Worm (Caenorhabditis elegans) whole organism, late embryonic: Measurements from ENCODE around the gene nasp-2.
A peak's percentile ranks its signal among the peaks of the same experiment; 100 is the strongest.

Experiments
- C08G9.2 ChIP-seq: sonication (generic microtip); optimal IDR thresholded peaks from 2 replicates; lab custom pipeline; 2016; ENCODE audit warnings: mild to moderate bottlenecking, missing genetic modification characterization, moderate library complexity, missing compliant biosample characterization
- F13H6.1 ChIP-seq: sonication (generic microtip); optimal IDR thresholded peaks from 2 replicates; lab custom pipeline; 2016; ENCODE audit warnings: missing genetic modification characterization, missing compliant biosample characterization
- K02D7.2 ChIP-seq: sonication (generic microtip); optimal IDR thresholded peaks from 2 replicates; lab custom pipeline; 2017; ENCODE audit warnings: mild to moderate bottlenecking, missing genetic modification characterization, missing compliant biosample characterization
- T23F11.4 ChIP-seq: fragments of 200-800 bp; sonication (Bioruptor generic); optimal IDR thresholded peaks from 2 replicates; lab custom pipeline; 2018; ENCODE audit warnings: mild to moderate bottlenecking, missing genetic modification characterization, missing compliant biosample characterization
- Y22D7AL.16 ChIP-seq: sonication (generic microtip); optimal IDR thresholded peaks from 2 replicates; lab custom pipeline; 2016; ENCODE audit warnings: missing genetic modification characterization, missing compliant biosample characterization
- ahr-1 ChIP-seq: sonication (generic microtip); optimal IDR thresholded peaks from 2 replicates; lab custom pipeline; 2016; ENCODE audit warnings: missing genetic modification characterization, missing compliant biosample characterization
- ama-1 ChIP-seq: fragments of 150-350 bp; optimal IDR thresholded peaks from 2 replicates; lab custom pipeline; 2014
- ceh-18 ChIP-seq: sonication (generic microtip); optimal IDR thresholded peaks from 2 replicates; lab custom pipeline; 2016; ENCODE audit warnings: missing genetic modification characterization, missing compliant biosample characterization
- ceh-19 ChIP-seq: fragments of 200-800 bp; sonication (Bioruptor generic); optimal IDR thresholded peaks from 2 replicates; lab custom pipeline; 2018; ENCODE audit warnings: mild to moderate bottlenecking, missing genetic modification characterization, missing compliant biosample characterization
- ceh-2 ChIP-seq: sonication (generic microtip); optimal IDR thresholded peaks from 2 replicates; lab custom pipeline; 2016; ENCODE audit warnings: missing genotype, missing genetic modification characterization, missing compliant biosample characterization
- ceh-24 ChIP-seq: sonication (generic microtip); optimal IDR thresholded peaks from 2 replicates; lab custom pipeline; 2016; ENCODE audit warnings: mild to moderate bottlenecking, missing genetic modification characterization, missing compliant biosample characterization
- ceh-31 ChIP-seq: sonication (generic microtip); optimal IDR thresholded peaks from 2 replicates; lab custom pipeline; 2016; ENCODE audit warnings: missing genetic modification characterization, missing compliant biosample characterization
- ceh-34 ChIP-seq: sonication (generic microtip); optimal IDR thresholded peaks from 2 replicates; lab custom pipeline; 2016; ENCODE audit warnings: mild to moderate bottlenecking, missing genetic modification characterization, missing compliant biosample characterization
- ceh-45 ChIP-seq: fragments of 200-800 bp; sonication (Bioruptor generic); IDR thresholded peaks from 2 replicates; pipeline ENCODE4 v1.3.6; 2022; ENCODE audit warnings: missing genetic modification reagents, missing genetic modification characterization, missing compliant biosample characterization
- ceh-48 ChIP-seq: sonication (generic microtip); optimal IDR thresholded peaks from 2 replicates; lab custom pipeline; 2016; ENCODE audit warnings: missing genetic modification characterization, inconsistent platforms, missing compliant biosample characterization
- che-1 ChIP-seq: sonication (generic microtip); optimal IDR thresholded peaks from 2 replicates; lab custom pipeline; 2016; ENCODE audit warnings: mild to moderate bottlenecking, missing genetic modification characterization, missing compliant biosample characterization
- dmd-4 ChIP-seq: sonication (generic microtip); optimal IDR thresholded peaks from 2 replicates; lab custom pipeline; 2016; ENCODE audit warnings: borderline replicate concordance, missing genetic modification characterization, missing compliant biosample characterization
- dve-1 ChIP-seq: sonication (generic microtip); optimal IDR thresholded peaks from 2 replicates; lab custom pipeline; 2017; ENCODE audit warnings: antibody characterized with exemption, mild to moderate bottlenecking, missing genetic modification characterization, missing compliant biosample characterization
- elt-2 ChIP-seq: sonication (generic microtip); optimal IDR thresholded peaks from 2 replicates; lab custom pipeline; 2016; ENCODE audit warnings: missing genetic modification reagents, missing genetic modification characterization, missing compliant biosample characterization
- elt-4 ChIP-seq: sonication (generic microtip); optimal IDR thresholded peaks from 2 replicates; lab custom pipeline; 2016; ENCODE audit warnings: missing genetic modification characterization, missing compliant biosample characterization
- fkh-6 ChIP-seq: sonication (generic microtip); optimal IDR thresholded peaks from 2 replicates; lab custom pipeline; 2016; ENCODE audit warnings: missing genetic modification characterization, missing compliant biosample characterization
- hlh-13 ChIP-seq: fragments of 200-800 bp; sonication (Bioruptor generic); optimal IDR thresholded peaks from 2 replicates; lab custom pipeline; 2018; ENCODE audit warnings: mild to moderate bottlenecking, missing genetic modification characterization, missing compliant biosample characterization
- hlh-15 ChIP-seq: sonication (generic microtip); optimal IDR thresholded peaks from 2 replicates; lab custom pipeline; 2016; ENCODE audit warnings: missing genetic modification characterization, missing compliant biosample characterization
- hlh-30 ChIP-seq: sonication (generic microtip); optimal IDR thresholded peaks from 2 replicates; lab custom pipeline; 2017; ENCODE audit warnings: antibody characterized with exemption, missing genetic modification characterization, missing compliant biosample characterization; ENCODE audit not compliant: insufficient read depth
- hlh-8 ChIP-seq: sonication (generic microtip); optimal IDR thresholded peaks from 2 replicates; lab custom pipeline; 2016; ENCODE audit warnings: missing genotype, missing genetic modification characterization, missing compliant biosample characterization
- lin-11 ChIP-seq: fragments of 200-800 bp; sonication (Bioruptor generic); optimal IDR thresholded peaks from 2 replicates; lab custom pipeline; 2018; ENCODE audit warnings: mild to moderate bottlenecking, missing genetic modification characterization, missing compliant biosample characterization
- mec-3 ChIP-seq: sonication (generic microtip); optimal IDR thresholded peaks from 2 replicates; lab custom pipeline; 2016; ENCODE audit warnings: borderline replicate concordance, missing genetic modification characterization, missing compliant biosample characterization
- nhr-11 ChIP-seq: fragments of 150-350 bp; optimal IDR thresholded peaks from 2 replicates; lab custom pipeline; 2014; ENCODE audit warnings: missing biosample characterization, missing genetic modification characterization
- npax-4 ChIP-seq: sonication (generic microtip); optimal IDR thresholded peaks from 2 replicates; lab custom pipeline; 2016; ENCODE audit warnings: missing genetic modification characterization, missing compliant biosample characterization
- pha-2 ChIP-seq: sonication (generic microtip); optimal IDR thresholded peaks from 2 replicates; lab custom pipeline; 2017; ENCODE audit warnings: mild to moderate bottlenecking, missing genetic modification characterization, missing compliant biosample characterization
- pha-4 ChIP-seq: fragments of 150-350 bp; optimal IDR thresholded peaks from 2 replicates; lab custom pipeline; 2018; ENCODE audit warnings: missing biosample characterization, missing genetic modification reagents, missing genetic modification characterization
- pqm-1 ChIP-seq: sonication (generic microtip); optimal IDR thresholded peaks from 2 replicates; lab custom pipeline; 2016; ENCODE audit warnings: missing genetic modification characterization, missing compliant biosample characterization
- pros-1 ChIP-seq: fragments of 150-350 bp; optimal IDR thresholded peaks from 2 replicates; lab custom pipeline; 2014; ENCODE audit warnings: missing biosample characterization, missing genetic modification reagents, missing genetic modification characterization
- ref-2 ChIP-seq: sonication (generic microtip); optimal IDR thresholded peaks from 2 replicates; lab custom pipeline; 2016; ENCODE audit warnings: missing genetic modification characterization, missing compliant biosample characterization
- sox-4 ChIP-seq: sonication (generic microtip); optimal IDR thresholded peaks from 2 replicates; lab custom pipeline; 2017; ENCODE audit warnings: mild to moderate bottlenecking, missing genetic modification characterization, inconsistent platforms, missing compliant biosample characterization
- syd-9 ChIP-seq: sonication (generic microtip); optimal IDR thresholded peaks from 2 replicates; lab custom pipeline; 2016; ENCODE audit warnings: mild to moderate bottlenecking, missing genetic modification characterization, moderate library complexity, missing compliant biosample characterization
- tbx-2 ChIP-seq: sonication (generic microtip); optimal IDR thresholded peaks from 2 replicates; lab custom pipeline; 2016; ENCODE audit warnings: missing genetic modification characterization, missing compliant biosample characterization
- tbx-7 ChIP-seq: sonication (generic microtip); optimal IDR thresholded peaks from 2 replicates; lab custom pipeline; 2016; ENCODE audit warnings: missing genotype, missing genetic modification characterization, missing compliant biosample characterization
- unc-3 ChIP-seq, 2 experiments: fragments of 200-800 bp in 1 of 2; sonication (Bioruptor generic) in 1 of 2; sonication (generic microtip) in 1 of 2; conservative IDR thresholded peaks in 1 of 2; optimal IDR thresholded peaks in 1 of 2; 2 replicates each; pipeline versions ENCODE4 v1.3.6 to Lab custom; 2016 to 2022; ENCODE audit warnings: missing compliant biosample characterization in 2 of 2, missing genetic modification characterization in 2 of 2, missing genetic modification reagents in 1 of 2
- unc-55 ChIP-seq: sonication (generic microtip); optimal IDR thresholded peaks from 2 replicates; lab custom pipeline; 2017; ENCODE audit warnings: missing biosample characterization, missing genetic modification reagents, missing genetic modification characterization
- ztf-16 ChIP-seq: sonication (generic microtip); optimal IDR thresholded peaks from 2 replicates; lab custom pipeline; 2017; ENCODE audit warnings: missing genetic modification characterization, missing compliant biosample characterization

nasp-2 gene

DNA sequence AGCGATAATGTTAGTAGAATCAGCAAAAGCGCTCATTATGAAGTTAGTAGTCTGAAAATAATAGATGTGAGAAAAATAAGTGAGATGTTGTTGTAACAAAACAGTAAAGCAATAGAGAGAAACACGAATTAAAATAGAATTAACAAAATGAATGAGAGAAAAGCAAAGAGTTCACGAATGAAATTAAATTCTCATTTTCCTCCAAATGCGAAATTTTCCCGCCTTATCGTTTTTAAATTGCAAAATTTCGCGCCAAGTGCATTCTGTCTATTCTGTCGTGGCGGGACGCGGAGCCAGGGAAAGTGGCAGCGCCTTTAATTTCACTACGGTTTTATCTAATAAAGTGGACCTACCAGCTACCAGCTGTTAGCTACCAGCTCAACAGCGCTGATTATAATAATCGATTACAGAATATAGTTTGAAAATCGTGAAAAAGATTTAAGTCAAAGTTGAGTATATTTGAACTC lies at the start of gene nasp-2:
Gene nasp-2, minus strand, starts transcription at position 51 of the 467 bp plus-strand sequence.
- no peak for TF ChIP-seq che-1 (tag; lab: Kevin White, UChicago)
- TF ChIP-seq Y22D7AL.16 (tag; lab: Kevin White, UChicago) = no peak
- no peak for TF ChIP-seq T23F11.4 (GFP tag; lab: Kevin White, UChicago)
- TF ChIP-seq K02D7.2 (tag; lab: Kevin White, UChicago) = no peak
- no peak for TF ChIP-seq sox-4 (tag; lab: Kevin White, UChicago)
- TF ChIP-seq ceh-18 (tag; lab: Kevin White, UChicago) = no peak
- TF ChIP-seq ceh-31 = no peak
- TF ChIP-seq lin-11 (tag; lab: Kevin White, UChicago) = no peak
- no peak for TF ChIP-seq tbx-7
- TF ChIP-seq unc-3 (GFP tag; conservative IDR thresholded peaks at IDR 0.05; lab: Robert Waterston, UW) = no peak
- no peak for TF ChIP-seq unc-3 (tag; optimal IDR thresholded peaks at IDR 0.05; lab: Kevin White, UChicago)
- no peak for TF ChIP-seq F13H6.1 (tag; lab: Kevin White, UChicago)
- TF ChIP-seq hlh-30 = no peak
- TF ChIP-seq hlh-15 (tag; lab: Kevin White, UChicago) = no peak
- TF ChIP-seq ceh-19 = no peak
- TF ChIP-seq, all 69 proteins: peak for 0

DNA sequence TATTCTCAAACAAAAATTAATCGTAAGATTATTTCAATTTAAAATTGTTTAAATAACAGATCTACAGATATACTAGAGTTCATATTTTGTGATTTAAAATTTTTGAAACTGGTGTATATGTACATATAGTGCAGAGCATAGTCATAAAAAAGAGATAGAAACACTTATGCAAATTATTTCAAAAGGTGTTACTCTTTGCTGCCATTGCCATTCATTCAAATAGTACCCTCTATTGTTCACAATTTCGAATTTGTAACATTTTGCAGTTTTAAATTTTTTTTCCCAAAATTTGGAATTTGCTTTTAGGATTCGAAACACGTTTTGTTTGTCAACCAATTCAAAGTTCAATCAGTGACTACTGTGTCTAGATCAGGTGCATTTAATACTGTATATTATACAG lies 48.2 kb upstream of the nasp-2 start, which contains the start of gene F32H5.4:
Gene F32H5.4, plus strand, starts transcription at position 301 of the 400 bp plus-strand sequence.
- TF ChIP-seq C08G9.2 (tag; lab: Kevin White, UChicago) (no peak), ref-2 (tag; lab: Kevin White, UChicago) (no peak), ceh-19 (no peak), ceh-34 (tag; lab: Kevin White, UChicago) (no peak), elt-2 (tag; lab: Kevin White, UChicago) (no peak), ceh-45 (GFP tag; lab: Robert Waterston, UW) (no peak), fkh-6 (tag; lab: Kevin White, UChicago) (no peak), pha-2 (tag; lab: Kevin White, UChicago) (no peak), ceh-2 (tag; lab: Kevin White, UChicago) (no peak), pqm-1 (tag; lab: Kevin White, UChicago) (no peak), hlh-8 (tag; lab: Kevin White, UChicago) (no peak), nhr-11 (no peak), ceh-24 (no peak), mec-3 (tag; lab: Kevin White, UChicago) (no peak)

DNA sequence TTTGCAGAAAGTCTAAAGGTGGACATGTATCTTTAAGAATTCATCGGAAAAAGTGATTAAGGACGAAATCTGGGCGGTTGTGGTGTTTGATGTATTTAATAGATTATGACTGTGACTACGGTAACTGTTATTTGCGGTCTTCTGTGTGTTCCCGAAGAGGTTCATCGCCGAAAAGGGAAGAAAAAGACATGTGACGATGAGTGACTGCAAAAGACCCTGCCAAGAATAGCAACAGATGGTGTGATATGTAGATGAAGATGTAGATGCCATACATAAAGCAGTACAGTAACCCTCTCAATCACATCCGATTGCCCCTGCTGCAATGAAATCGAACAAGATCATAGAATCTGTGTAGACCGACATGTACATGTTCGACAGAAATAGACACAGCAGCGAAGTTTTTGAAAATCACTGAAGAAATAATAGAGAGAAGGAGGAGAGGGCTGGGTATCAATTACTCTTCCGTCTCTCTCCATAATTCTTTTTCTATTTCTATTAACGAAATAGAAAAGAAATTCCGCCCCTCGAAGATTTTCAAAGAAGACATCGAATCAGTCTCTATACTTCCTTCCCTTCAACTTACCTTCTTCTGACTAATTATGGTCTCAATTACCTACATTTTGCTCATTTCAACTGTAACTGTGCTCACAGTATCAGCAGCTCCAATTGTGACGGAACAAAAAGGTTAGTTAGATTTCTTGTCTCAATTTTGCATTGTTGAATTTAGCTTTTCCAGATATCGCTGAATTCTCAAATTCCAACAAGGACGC lies 46.9 kb upstream of the nasp-2 start, which contains the start of gene F32H5.3:
Gene F32H5.3, plus strand, starts transcription at position 513 of the 770 bp plus-strand sequence.
- TF ChIP-seq ref-2 (tag; lab: Kevin White, UChicago) (no peak), syd-9 (tag; lab: Kevin White, UChicago) (no peak), ahr-1 (tag; lab: Kevin White, UChicago) (no peak)

DNA sequence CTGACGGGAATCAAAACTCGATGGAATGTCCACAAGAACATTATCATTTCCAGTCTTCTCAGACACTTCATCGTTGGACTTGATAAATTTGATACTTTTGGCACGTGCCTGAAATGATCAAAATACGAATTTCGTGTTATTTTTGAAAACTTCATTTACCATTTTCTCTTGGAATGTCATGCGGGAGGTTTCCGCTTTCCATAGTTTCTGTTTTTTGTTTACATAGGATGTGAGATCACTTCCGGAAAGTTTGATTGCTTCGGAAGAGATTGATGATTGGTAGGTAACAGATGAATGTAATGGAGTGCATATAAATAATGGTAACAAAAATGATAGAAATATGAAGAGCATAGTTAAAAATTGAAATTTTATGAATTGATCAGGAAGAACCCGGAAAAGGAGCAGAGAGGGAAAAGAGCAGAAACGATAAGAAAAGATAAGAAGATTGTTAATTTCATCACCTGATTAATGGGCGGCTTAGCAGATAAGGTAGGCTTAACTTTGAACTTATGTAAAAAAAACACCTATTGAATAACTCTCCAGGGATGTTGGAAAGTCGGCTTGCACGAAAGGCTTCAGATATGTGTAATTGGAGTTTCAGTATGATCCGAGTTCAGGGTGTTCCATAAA lies 45.7 kb upstream of the nasp-2 start, which contains the start of gene F32H5.1:
Gene F32H5.1, minus strand, starts transcription at position 386 of the 630 bp plus-strand sequence.
- TF ChIP-seq elt-2 (tag; lab: Kevin White, UChicago) = peak; percentile 19
- TF ChIP-seq ceh-48 (tag; lab: Kevin White, UChicago) = no peak
- TF ChIP-seq, all 69 proteins: peak for 1

DNA sequence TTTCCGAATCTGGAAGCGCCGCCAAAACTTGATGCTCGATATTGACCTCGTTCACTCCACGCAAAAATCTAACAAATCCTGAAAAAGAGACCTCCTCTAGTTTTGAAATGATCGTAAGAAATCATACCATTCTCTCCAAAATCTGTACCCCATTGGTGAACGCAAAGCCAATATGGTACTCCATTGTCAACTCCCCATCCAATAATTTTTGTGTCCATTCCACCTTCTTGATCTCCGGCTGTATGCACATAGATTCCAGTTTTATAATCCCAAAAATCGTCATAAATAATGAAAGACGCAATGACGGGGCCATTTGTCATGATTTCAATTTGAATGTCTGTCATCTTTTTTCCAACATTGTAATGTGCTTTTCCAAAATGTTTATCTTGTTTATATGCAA lies 44.1 kb upstream of the nasp-2 start:
- TF ChIP-seq pros-1 (tag; lab: Kevin White, UChicago) (no peak), pha-4 (tag; lab: Kevin White, UChicago) (no peak), pha-2 (tag; lab: Kevin White, UChicago) (no peak), npax-4 (no peak), ceh-31 (no peak), hlh-13 (GFP tag; lab: Kevin White, UChicago) (no peak), elt-4 (tag; lab: Kevin White, UChicago) (no peak), pqm-1 (tag; lab: Kevin White, UChicago) (no peak), che-1 (tag; lab: Kevin White, UChicago) (no peak), ztf-16 (tag; lab: Kevin White, UChicago) (no peak), unc-55 (GFP tag; lab: Kevin White, UChicago) (no peak), ref-2 (tag; lab: Kevin White, UChicago) (no peak), ama-1 (no peak), tbx-2 (no peak), dve-1 (tag; lab: Kevin White, UChicago) (no peak), unc-3 (GFP tag; conservative IDR thresholded peaks at IDR 0.05; lab: Robert Waterston, UW) (no peak), unc-3 (tag; optimal IDR thresholded peaks at IDR 0.05; lab: Kevin White, UChicago) (no peak), fkh-6 (tag; lab: Kevin White, UChicago) (no peak), dmd-4 (tag; lab: Kevin White, UChicago) (no peak), lin-11 (tag; lab: Kevin White, UChicago) (no peak)
